Fruit fly (Drosophila melanogaster): ENCODE results near the gene CG12725.
A peak's percentile ranks its signal among the peaks of the same experiment; 100 is the strongest.

CG12725 gene

dm6 chrX:13421059-13421458, 18.4 kb upstream of the CG12725 start (continued):
- no peak for TF ChIP-seq CG6683 (GFP tag; optimal IDR thresholded peaks at IDR 0.05)
- no peak for TF ChIP-seq en (GFP tag; optimal IDR thresholded peaks at IDR 0.05)
- TF ChIP-seq NfI (GFP tag; optimal IDR thresholded peaks at IDR 0.05), result no peak
- TF ChIP-seq NC2β (GFP tag; optimal IDR thresholded peaks at IDR 0.05), result no peak
- TF ChIP-seq CG8944 (GFP tag; optimal IDR thresholded peaks at IDR 0.05), result no peak
- no peak for TF ChIP-seq Hr78 (GFP tag; optimal IDR thresholded peaks at IDR 0.05)
- no peak for TF ChIP-seq CG11560 (tag; IDR thresholded peaks at IDR 0.05)
- no peak for TF ChIP-seq esg (GFP tag; conservative IDR thresholded peaks at IDR 0.05)
- TF ChIP-seq CG6175 (GFP tag; IDR thresholded peaks at IDR 0.05), result no peak
- TF ChIP-seq tin (GFP tag; optimal IDR thresholded peaks at IDR 0.05), result no peak
- no peak for TF ChIP-seq CG4617 (GFP tag; optimal IDR thresholded peaks at IDR 0.05; ENCODE audit: borderline replicate concordance)
- no peak for TF ChIP-seq CG10366 (GFP tag; IDR thresholded peaks at IDR 0.05)
- TF ChIP-seq salm (tag; optimal IDR thresholded peaks at IDR 0.05), result no peak
- no peak for TF ChIP-seq Usf (GFP tag; optimal IDR thresholded peaks at IDR 0.05)
- TF ChIP-seq CG8089 (GFP tag; optimal IDR thresholded peaks at IDR 0.05), result no peak
- no peak for TF ChIP-seq H15 (GFP tag; IDR thresholded peaks at IDR 0.05)
- no peak for TF ChIP-seq Camta (GFP tag; optimal IDR thresholded peaks at IDR 0.05)
- no peak for TF ChIP-seq D (optimal IDR thresholded peaks at IDR 0.05)
- TF ChIP-seq D (GFP tag; optimal IDR thresholded peaks at IDR 0.05), result no peak
- no peak for TF ChIP-seq gcm2 (GFP tag; optimal IDR thresholded peaks at IDR 0.05)
- TF ChIP-seq HmgZ (tag; optimal IDR thresholded peaks at IDR 0.05), result peak; percentile 21
- no peak for TF ChIP-seq MBD-R2 (GFP tag; IDR thresholded peaks at IDR 0.05)
- no peak for TF ChIP-seq Lhr (GFP tag; optimal IDR thresholded peaks at IDR 0.05)
- TF ChIP-seq CG17612 (GFP tag; IDR thresholded peaks at IDR 0.05), result no peak
- TF ChIP-seq Dbx (GFP tag; IDR thresholded peaks at IDR 0.05), result no peak
- TF ChIP-seq p53 (GFP tag; optimal IDR thresholded peaks at IDR 0.05), result no peak
- TF ChIP-seq trem (tag; optimal IDR thresholded peaks at IDR 0.05), result peak; percentile 30
- TF ChIP-seq dysf (GFP tag; IDR thresholded peaks at IDR 0.05), result no peak
- no peak for TF ChIP-seq sob (GFP tag; IDR thresholded peaks at IDR 0.05)
- TF ChIP-seq CG6813 (GFP tag; optimal IDR thresholded peaks at IDR 0.05), result no peak
- TF ChIP-seq Tbp (GFP tag; optimal IDR thresholded peaks at IDR 0.05), result no peak
- peak; percentile 84 for TF ChIP-seq stwl (tag; optimal IDR thresholded peaks at IDR 0.05)
- peak; percentile 11 for TF ChIP-seq Sry-δ (GFP tag; optimal IDR thresholded peaks at IDR 0.05)
- TF ChIP-seq CG17829 (tag; optimal IDR thresholded peaks at IDR 0.05), result peak; percentile 29
- peak; percentile 92 to 98 for TF ChIP-seq insv (GFP tag; optimal IDR thresholded peaks at IDR 0.05)
- no peak for TF ChIP-seq CG7745 (tag; optimal IDR thresholded peaks at IDR 0.05)
- peak; percentile 31 for TF ChIP-seq CoRest (tag; optimal IDR thresholded peaks at IDR 0.05)
- peak; percentile 90 for TF ChIP-seq Dp (GFP tag; optimal IDR thresholded peaks at IDR 0.05)
- no peak for TF ChIP-seq CG18764 (GFP tag; optimal IDR thresholded peaks at IDR 0.05)
- peak; percentile 57 for TF ChIP-seq Elba2 (GFP tag; optimal IDR thresholded peaks at IDR 0.05)
- TF ChIP-seq E2f2 (GFP tag; IDR thresholded peaks at IDR 0.05), result peak; percentile 92
- TF ChIP-seq inv (GFP tag; IDR thresholded peaks at IDR 0.05; ENCODE audit: partially characterized antibody), result no peak
- no peak for TF ChIP-seq dmrt11E (tag; optimal IDR thresholded peaks at IDR 0.05)
- peak; percentile 49 for TF ChIP-seq CG8290 (GFP tag; optimal IDR thresholded peaks at IDR 0.05)
- no peak for TF ChIP-seq CG8290 (tag; optimal IDR thresholded peaks at IDR 0.05)
- peak; percentile 32; the same call in 1 of the 2 replicates for TF ChIP-seq CG42726 (GFP tag; IDR thresholded peaks at IDR 0.05; ENCODE audit: partially characterized antibody)
- no peak for TF ChIP-seq ftz-f1 (GFP tag; optimal IDR thresholded peaks at IDR 0.05)
- no peak for TF ChIP-seq CG43689 (GFP tag; IDR thresholded peaks at IDR 0.05)
- TF ChIP-seq NC2α (GFP tag; optimal IDR thresholded peaks at IDR 0.05), result no peak
- no peak for TF ChIP-seq Nf-YA (GFP tag; IDR thresholded peaks at IDR 0.05)
- TF ChIP-seq unpg (GFP tag; optimal IDR thresholded peaks at IDR 0.05), result no peak
- no peak for TF ChIP-seq Rx (GFP tag; IDR thresholded peaks at IDR 0.05)
- no peak for TF ChIP-seq CG31224 (GFP tag; IDR thresholded peaks at IDR 0.05)
